In genomic region chrX:19521753-19522383, dm6 we compare ENCODE assay signal across 1 fruit fly cellular context.
TF ChIP-seq lines count a peak whose summit lies in the region.

Idh3a (minus strand) TSS chrX:19521810.
CoRest (plus strand) TSS chrX:19521929.

TF ChIP-seq in whole organism, embryonic, 481 proteins besides CTCF, POLR2A, EP300 and RAD21 (continued from another document):
- TF ChIP-seq CoRest (tag; optimal IDR thresholded peaks at IDR 0.05; lab: Kevin White, UChicago), result peak; percentile 69
- no peak for TF ChIP-seq CG11247 (GFP tag; IDR thresholded peaks at IDR 0.05; lab: Robert Waterston, UW)
- TF ChIP-seq CG14014 (GFP tag; IDR thresholded peaks at IDR 0.05; lab: Robert Waterston, UW), result peak; percentile 33; the same call in 1 of the 2 replicates
- TF ChIP-seq knrl (GFP tag; IDR thresholded peaks at IDR 0.05; lab: Robert Waterston, UW; ENCODE audit: partially characterized antibody), result peak; percentile 81
- TF ChIP-seq Sin3A (optimal IDR thresholded peaks at IDR 0.05; lab: Kevin White, UChicago), result peak; percentile 99
- peak; percentile 12 for TF ChIP-seq CG13424 (tag; optimal IDR thresholded peaks at IDR 0.05; lab: Kevin White, UChicago)
- TF ChIP-seq ind (GFP tag; optimal IDR thresholded peaks at IDR 0.05; lab: Kevin White, UChicago), result peak; percentile 47
- TF ChIP-seq slbo (GFP tag; IDR thresholded peaks at IDR 0.05; lab: Robert Waterston, UW), result peak; percentile 39; the same call in 1 of the 2 replicates
- no peak for TF ChIP-seq CG31224 (GFP tag; IDR thresholded peaks at IDR 0.05; lab: Robert Waterston, UW)
- TF ChIP-seq CHES-1-like (GFP tag; optimal IDR thresholded peaks at IDR 0.05; lab: Kevin White, UChicago), result peak; percentile 24
- TF ChIP-seq cg (GFP tag; optimal IDR thresholded peaks at IDR 0.05; lab: Kevin White, UChicago), result no peak
- peak; percentile 33 for TF ChIP-seq CG17829 (tag; optimal IDR thresholded peaks at IDR 0.05; lab: Kevin White, UChicago)
- TF ChIP-seq CG17802 (tag; optimal IDR thresholded peaks at IDR 0.05; lab: Kevin White, UChicago), result peak; percentile 7
- TF ChIP-seq CG30020 (tag; optimal IDR thresholded peaks at IDR 0.05; lab: Kevin White, UChicago), result peak; percentile 33
- TF ChIP-seq dpn (GFP tag; optimal IDR thresholded peaks at IDR 0.05; lab: Kevin White, UChicago), result peak; percentile 15 to 41
- 0 out of 2 replicates have a peak, but pooled peaks have one; percentile 17 for TF ChIP-seq NFAT (GFP tag; IDR thresholded peaks at IDR 0.05; lab: Robert Waterston, UW)
- TF ChIP-seq prd (optimal IDR thresholded peaks at IDR 0.05; lab: Kevin White, UChicago), result no peak
- TF ChIP-seq prd (GFP tag; IDR thresholded peaks at IDR 0.05; lab: Robert Waterston, UW), result peak; percentile 52
- TF ChIP-seq ssp (GFP tag; IDR thresholded peaks at IDR 0.05; lab: Robert Waterston, UW), result 0 out of 2 replicates have a peak, but pooled peaks have one; percentile 20
- TF ChIP-seq sim (GFP tag; IDR thresholded peaks at IDR 0.05; lab: Robert Waterston, UW), result no peak
- peak; percentile 54; the same call in 2 of the 3 replicates for TF ChIP-seq CG6791 (GFP tag; IDR thresholded peaks at IDR 0.05; lab: Robert Waterston, UW; ENCODE audit: partially characterized antibody)
- 0 out of 2 replicates have a peak, but pooled peaks have one; percentile 10 for TF ChIP-seq al (GFP tag; IDR thresholded peaks at IDR 0.05; lab: Robert Waterston, UW)
- TF ChIP-seq grau (tag; optimal IDR thresholded peaks at IDR 0.05; lab: Kevin White, UChicago), result peak; percentile 21
- no peak for TF ChIP-seq pnt (GFP tag; optimal IDR thresholded peaks at IDR 0.05; lab: Kevin White, UChicago)
- no peak for TF ChIP-seq Dek (tag; optimal IDR thresholded peaks at IDR 0.05; lab: Kevin White, UChicago)
- TF ChIP-seq HLH4C (GFP tag; IDR thresholded peaks at IDR 0.05; lab: Robert Waterston, UW; ENCODE audit: partially characterized antibody), result peak; percentile 71
- peak; percentile 40 for TF ChIP-seq HLH54F (GFP tag; optimal IDR thresholded peaks at IDR 0.05; lab: Kevin White, UChicago)
- TF ChIP-seq CG2129 (GFP tag; IDR thresholded peaks at IDR 0.05; lab: Robert Waterston, UW; ENCODE audit: partially characterized antibody), result peak; percentile 38; the same call in 1 of the 2 replicates
- TF ChIP-seq ken (GFP tag; IDR thresholded peaks at IDR 0.05; lab: Robert Waterston, UW), result 0 out of 3 replicates have a peak, but pooled peaks have one; percentile 27
- TF ChIP-seq ap (GFP tag; IDR thresholded peaks at IDR 0.05; lab: Robert Waterston, UW), result no peak
- peak in 1 of 2 experiments; percentile 61 for TF ChIP-seq tll (GFP tag; optimal IDR thresholded peaks at IDR 0.05; lab: Kevin White, UChicago)
- TF ChIP-seq CG6254 (GFP tag; optimal IDR thresholded peaks at IDR 0.05; lab: Kevin White, UChicago), result no peak
- peak; percentile 28; the same call in 1 of the 2 replicates for TF ChIP-seq CG6272 (GFP tag; IDR thresholded peaks at IDR 0.05; lab: Robert Waterston, UW)
- TF ChIP-seq Hmr (GFP tag; optimal IDR thresholded peaks at IDR 0.05; lab: Kevin White, UChicago), result no peak
- TF ChIP-seq Rx (GFP tag; IDR thresholded peaks at IDR 0.05; lab: Robert Waterston, UW), result no peak
- TF ChIP-seq vnd (GFP tag; IDR thresholded peaks at IDR 0.05; lab: Robert Waterston, UW; ENCODE audit: partially characterized antibody), result peak; percentile 65
- peak; percentile 47; the same call in 1 of the 2 replicates for TF ChIP-seq hbn (GFP tag; IDR thresholded peaks at IDR 0.05; lab: Robert Waterston, UW; ENCODE audit: partially characterized antibody)
